Fruit fly (Drosophila melanogaster): ENCODE measurements around the gene CG34027.

The CG34027 gene

dm6 chr3R:25074558-25074964 lies 34.3 kb downstream of the CG34027 start, which contains the start of the genes shams and CG11920:
Gene shams, minus strand, starts transcription at chr3R:25074607.
Gene CG11920, plus strand, starts transcription at chr3R:25074877.
- TF ChIP-seq ss (GFP tag; optimal IDR thresholded peaks at IDR 0.05): no peak
- TF ChIP-seq Sox14 (GFP tag; optimal IDR thresholded peaks at IDR 0.05): peak; percentile 27
- no peak for TF ChIP-seq CG8319 (GFP tag; optimal IDR thresholded peaks at IDR 0.05)
- peak; percentile 82 for TF ChIP-seq Eip78C (GFP tag)
- TF ChIP-seq fkh (GFP tag; optimal IDR thresholded peaks at IDR 0.05): peak; percentile 97
- TF ChIP-seq OdsH (GFP tag; optimal IDR thresholded peaks at IDR 0.05): peak; percentile 10
- TF ChIP-seq esn (GFP tag; optimal IDR thresholded peaks at IDR 0.05): peak; percentile 47
- no peak for TF ChIP-seq CG15336 (GFP tag; IDR thresholded peaks at IDR 0.05)
- TF ChIP-seq CG3032 (tag; optimal IDR thresholded peaks at IDR 0.05): peak; percentile 13
- peak; percentile 53 for TF ChIP-seq Eip93F (GFP tag; optimal IDR thresholded peaks at IDR 0.05)
- peak; percentile 11 for TF ChIP-seq topi (GFP tag; optimal IDR thresholded peaks at IDR 0.05)
- peak; percentile 3 for TF ChIP-seq acj6 (GFP tag; optimal IDR thresholded peaks at IDR 0.05)
- TF ChIP-seq achi (GFP tag; optimal IDR thresholded peaks at IDR 0.05): peak; percentile 1
- TF ChIP-seq Hr39 (GFP tag; optimal IDR thresholded peaks at IDR 0.05): no peak
- TF ChIP-seq Eip75B (GFP tag; optimal IDR thresholded peaks at IDR 0.05): peak; percentile 34
- no peak for TF ChIP-seq CG4318 (GFP tag; optimal IDR thresholded peaks at IDR 0.05)

dm6 chr3R:25070871-25071270 lies 38.0 kb downstream of the CG34027 start, which contains the start of gene CG11836:
Gene CG11836, plus strand, starts transcription at chr3R:25071126.
- TF ChIP-seq CG3032 (tag; optimal IDR thresholded peaks at IDR 0.05) (no peak), Blimp-1 (GFP tag; optimal IDR thresholded peaks at IDR 0.05) (peak; percentile 46), cyc (GFP tag; optimal IDR thresholded peaks at IDR 0.05) (no peak), esn (GFP tag; optimal IDR thresholded peaks at IDR 0.05) (no peak), achi (GFP tag; optimal IDR thresholded peaks at IDR 0.05) (no peak), CG6163 (GFP tag; IDR thresholded peaks at IDR 0.05) (no peak), Gug (GFP tag; IDR thresholded peaks at IDR 0.05) (no peak), pdm3 (GFP tag; optimal IDR thresholded peaks at IDR 0.05) (no peak)

- TF ChIP-seq CG10631 (GFP tag; optimal IDR thresholded peaks at IDR 0.05) (peak; percentile 72), CG15336 (GFP tag; IDR thresholded peaks at IDR 0.05) (peak; percentile 48; the same call in 1 of the 2 replicates), CG6792 (GFP tag; optimal IDR thresholded peaks at IDR 0.05) (no peak), CG7368 (GFP tag; optimal IDR thresholded peaks at IDR 0.05) (no peak), cyc (GFP tag; optimal IDR thresholded peaks at IDR 0.05) (peak; percentile 79), CG32006 (GFP tag; optimal IDR thresholded peaks at IDR 0.05) (no peak), Met (GFP tag; optimal IDR thresholded peaks at IDR 0.05) (no peak), CG11902 (GFP tag; optimal IDR thresholded peaks at IDR 0.05) (peak; percentile 32), achi (GFP tag; optimal IDR thresholded peaks at IDR 0.05) (no peak), esn (GFP tag; optimal IDR thresholded peaks at IDR 0.05) (peak; percentile 77), CG31627 (GFP tag; optimal IDR thresholded peaks at IDR 0.05) (peak; percentile 85), acj6 (GFP tag; optimal IDR thresholded peaks at IDR 0.05) (no peak), fkh (GFP tag; optimal IDR thresholded peaks at IDR 0.05) (peak; percentile 64), CG11294 (GFP tag; IDR thresholded peaks at IDR 0.05) (no peak), pdm3 (GFP tag; optimal IDR thresholded peaks at IDR 0.05) (no peak), Sox15 (GFP tag; optimal IDR thresholded peaks at IDR 0.05) (peak; percentile 42), CG1621 (tag; optimal IDR thresholded peaks at IDR 0.05) (peak; percentile 73), CG3032 (tag; optimal IDR thresholded peaks at IDR 0.05) (peak; percentile 67), Hr38 (GFP tag; optimal IDR thresholded peaks at IDR 0.05) (peak; percentile 10), lz (GFP tag; optimal IDR thresholded peaks at IDR 0.05) (peak; percentile 81), ss (GFP tag; optimal IDR thresholded peaks at IDR 0.05) (no peak), Gug (GFP tag; IDR thresholded peaks at IDR 0.05) (no peak), CG8632 (GFP tag; optimal IDR thresholded peaks at IDR 0.05) (peak; percentile 43)
These were observed 39.3 kb downstream of the CG34027 start, which contains the start of the genes Stt3B and CG11839 for dm6 chr3R:25069569-25069968. Gene Stt3B, minus strand, starts transcription at chr3R:25069637. Gene CG11839, plus strand, starts transcription at chr3R:25069927.

dm6 chr3R:25066856-25067255 lies 42.0 kb downstream of the CG34027 start:
- TF ChIP-seq Sox15 (GFP tag; optimal IDR thresholded peaks at IDR 0.05) (no peak), Ets96B (tag; optimal IDR thresholded peaks at IDR 0.05) (no peak), net (GFP tag; optimal IDR thresholded peaks at IDR 0.05) (no peak), CG10669 (GFP tag; optimal IDR thresholded peaks at IDR 0.05) (no peak), dsx (GFP tag; optimal IDR thresholded peaks at IDR 0.05; ENCODE audit: poor library complexity, severe bottlenecking) (no peak), achi (GFP tag; optimal IDR thresholded peaks at IDR 0.05) (no peak), CG11294 (GFP tag; IDR thresholded peaks at IDR 0.05) (no peak), CG1621 (tag; optimal IDR thresholded peaks at IDR 0.05) (no peak), CG6808 (GFP tag; optimal IDR thresholded peaks at IDR 0.05) (no peak), Sox14 (GFP tag; optimal IDR thresholded peaks at IDR 0.05) (no peak), CG8632 (GFP tag; optimal IDR thresholded peaks at IDR 0.05) (no peak), CG11902 (GFP tag; optimal IDR thresholded peaks at IDR 0.05) (no peak), fd85E (GFP tag; optimal IDR thresholded peaks at IDR 0.05) (no peak), CG16779 (tag; optimal IDR thresholded peaks at IDR 0.05) (no peak)
